ENCODE assay signal across 4 worm cellular contexts in the genomic region with DNA sequence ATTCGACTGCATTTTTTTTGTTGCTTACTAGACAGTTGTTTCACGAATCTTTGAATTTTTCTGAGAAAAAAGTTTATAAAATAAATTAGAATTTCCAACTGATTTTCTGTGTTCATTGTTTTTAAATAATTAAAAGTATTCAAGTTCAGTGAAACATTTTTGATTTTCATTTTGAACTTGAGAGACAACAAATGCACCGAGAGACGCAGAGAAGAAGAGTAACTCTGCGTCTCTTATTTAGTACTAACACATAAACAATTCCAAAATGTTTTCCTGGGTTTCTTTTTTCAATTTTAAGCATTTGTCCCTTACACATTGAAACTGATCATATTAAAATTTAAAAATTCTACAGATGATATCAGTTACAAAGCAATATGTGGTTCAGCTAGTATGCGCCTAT.
TF ChIP-seq lines count a peak whose summit lies in the region.

No protein-coding gene starts in this region.

TF ChIP-seq in whole organism, L1 larva, 84 proteins besides CTCF, POLR2A, EP300 and RAD21:
- peak; percentile 53 for TF ChIP-seq nhr-20 (tag; optimal IDR thresholded peaks at IDR 0.05; lab: Kevin White, UChicago)
- TF ChIP-seq efl-1 (optimal IDR thresholded peaks at IDR 0.05; lab: Kevin White, UChicago) = peak; percentile 35 to 41
- TF ChIP-seq efl-1 (GFP tag; optimal IDR thresholded peaks at IDR 0.05 in 1 of 2; lab: Kevin White, UChicago) = peak in 1 of 2 experiments; percentile 82
- TF ChIP-seq unc-30 (tag; optimal IDR thresholded peaks at IDR 0.05; lab: Kevin White, UChicago) = no peak
- peak; percentile 55 for TF ChIP-seq lin-14 (GFP tag; optimal IDR thresholded peaks at IDR 0.05; lab: Kevin White, UChicago)
- peak; percentile 8 for TF ChIP-seq mep-1 (tag; optimal IDR thresholded peaks at IDR 0.05; lab: Kevin White, UChicago)
- no peak for TF ChIP-seq sox-4 (tag; optimal IDR thresholded peaks at IDR 0.05; lab: Kevin White, UChicago)
- peak; percentile 13 to 14 for TF ChIP-seq lsy-2 (tag; optimal IDR thresholded peaks at IDR 0.05; lab: Kevin White, UChicago)
- peak; percentile 87 for TF ChIP-seq nhr-85 (tag; lab: Kevin White, UChicago)

TF ChIP-seq in whole organism, L2 larva, 48 proteins besides CTCF, POLR2A, EP300 and RAD21:
- no peak for TF ChIP-seq sem-4 (tag; optimal IDR thresholded peaks at IDR 0.05; lab: Kevin White, UChicago)
- TF ChIP-seq ama-1 (optimal IDR thresholded peaks at IDR 0.05; lab: Kevin White, UChicago) = no peak
- TF ChIP-seq C34F6.9 (tag; optimal IDR thresholded peaks at IDR 0.05; lab: Kevin White, UChicago) = peak; percentile 18
- TF ChIP-seq ZK546.5 (tag; optimal IDR thresholded peaks at IDR 0.05; lab: Kevin White, UChicago) = no peak
- TF ChIP-seq snpc-4 (tag; optimal IDR thresholded peaks at IDR 0.05; lab: Kevin White, UChicago) = no peak
- TF ChIP-seq nhr-129 (tag; optimal IDR thresholded peaks at IDR 0.05; lab: Kevin White, UChicago) = no peak
- TF ChIP-seq ztf-1 (GFP tag; conservative IDR thresholded peaks at IDR 0.05; lab: Robert Waterston, UW) = no peak
- TF ChIP-seq sma-9 (GFP tag; optimal IDR thresholded peaks at IDR 0.05; lab: Kevin White, UChicago) = peak; percentile 43
- no peak for TF ChIP-seq sma-9 (tag; optimal IDR thresholded peaks at IDR 0.05; lab: Kevin White, UChicago)

TF ChIP-seq in whole organism, L4 larva, 104 proteins besides CTCF, POLR2A, EP300 and RAD21:
- TF ChIP-seq gei-8 (GFP tag; optimal IDR thresholded peaks at IDR 0.05; lab: Kevin White, UChicago) (no peak), nhr-48 (tag; optimal IDR thresholded peaks at IDR 0.05; lab: Kevin White, UChicago) (peak; percentile 26)

TF ChIP-seq in whole organism, young adult, 124 proteins besides CTCF, POLR2A, EP300 and RAD21:
- peak; percentile 70; the same call in 1 of the 2 replicates for TF ChIP-seq hmg-1.2 (GFP tag; IDR thresholded peaks at IDR 0.05; lab: Robert Waterston, UW)
- no peak for TF ChIP-seq attf-6 (GFP tag; IDR thresholded peaks at IDR 0.05; lab: Robert Waterston, UW)
- TF ChIP-seq Y67H2A.10 (GFP tag; conservative IDR thresholded peaks at IDR 0.05; lab: Robert Waterston, UW) = no peak
- no peak for TF ChIP-seq unc-130 (GFP tag; optimal IDR thresholded peaks at IDR 0.05; lab: Kevin White, UChicago)
- no peak for TF ChIP-seq hlh-26 (GFP tag; conservative IDR thresholded peaks at IDR 0.05; lab: Robert Waterston, UW)
- no peak for TF ChIP-seq cebp-1 (GFP tag; IDR thresholded peaks at IDR 0.05; lab: Robert Waterston, UW)
- TF ChIP-seq cebp-1 (tag; optimal IDR thresholded peaks at IDR 0.05; lab: Kevin White, UChicago) = no peak
- no peak for TF ChIP-seq mes-4 (tag; optimal IDR thresholded peaks at IDR 0.05; lab: Kevin White, UChicago)
